Fruit fly (Drosophila melanogaster): ENCODE measurements around the gene SWIP.

The SWIP gene

dm6 chrX:16279340-16279941 lies 34.1 kb upstream of the SWIP start (continued):
- TF ChIP-seq CG3407 (GFP tag; optimal IDR thresholded peaks at IDR 0.05) (peak; percentile 61), sens-2 (GFP tag; IDR thresholded peaks at IDR 0.05) (peak; percentile 63; the same call in 1 of the 2 replicates), CG10274 (GFP tag; optimal IDR thresholded peaks at IDR 0.05) (peak; percentile 64), CG7556 (GFP tag; optimal IDR thresholded peaks at IDR 0.05) (peak; percentile 17), dm (GFP tag; optimal IDR thresholded peaks at IDR 0.05) (peak; percentile 43), Myb (GFP tag; optimal IDR thresholded peaks at IDR 0.05) (peak; percentile 56), Xrp1 (GFP tag; IDR thresholded peaks at IDR 0.05) (peak; percentile 89), Hr39 (optimal IDR thresholded peaks at IDR 0.05) (no peak), Doc3 (GFP tag; IDR thresholded peaks at IDR 0.05; ENCODE audit: partially characterized antibody) (no peak), BtbVII (GFP tag; optimal IDR thresholded peaks at IDR 0.05) (peak; percentile 48), CG12744 (GFP tag; optimal IDR thresholded peaks at IDR 0.05) (peak; percentile 18), HHEX (GFP tag; optimal IDR thresholded peaks at IDR 0.05) (peak; percentile 79), Dek (tag; optimal IDR thresholded peaks at IDR 0.05) (peak; percentile 58), B-H1 (GFP tag; IDR thresholded peaks at IDR 0.05) (peak; percentile 88), HmgD (GFP tag; optimal IDR thresholded peaks at IDR 0.05) (peak; percentile 41), CG7987 (GFP tag; optimal IDR thresholded peaks at IDR 0.05) (peak; percentile 27), CG15514 (GFP tag; optimal IDR thresholded peaks at IDR 0.05) (peak; percentile 50), CG34376 (GFP tag; optimal IDR thresholded peaks at IDR 0.05) (peak; percentile 41), CG3847 (GFP tag; IDR thresholded peaks at IDR 0.05) (peak; percentile 80), CG15601 (tag; optimal IDR thresholded peaks at IDR 0.05) (peak; percentile 53), Mes4 (GFP tag; optimal IDR thresholded peaks at IDR 0.05) (peak; percentile 42), sna (GFP tag; IDR thresholded peaks at IDR 0.05; ENCODE audit: partially characterized antibody) (no peak), ci (GFP tag; IDR thresholded peaks at IDR 0.05) (peak; percentile 93), CG7928 (GFP tag; optimal IDR thresholded peaks at IDR 0.05) (no peak), Jarid2 (GFP tag; optimal IDR thresholded peaks at IDR 0.05) (peak; percentile 43), Fer2 (tag; optimal IDR thresholded peaks at IDR 0.05) (peak; percentile 29), CG6254 (GFP tag; optimal IDR thresholded peaks at IDR 0.05) (peak; percentile 43), bowl (GFP tag; IDR thresholded peaks at IDR 0.05) (0 out of 2 replicates have a peak, but pooled peaks have one; percentile 51), CG12391 (tag; optimal IDR thresholded peaks at IDR 0.05) (peak; percentile 46), Bdp1 (GFP tag; optimal IDR thresholded peaks at IDR 0.05) (peak; percentile 31), so (GFP tag; IDR thresholded peaks at IDR 0.05) (peak; percentile 75), CG14441 (GFP tag; IDR thresholded peaks at IDR 0.05) (peak; percentile 93), dan (GFP tag; IDR thresholded peaks at IDR 0.05) (no peak; the same call in 1 of the 2 replicates), ac (GFP tag; optimal IDR thresholded peaks at IDR 0.05) (no peak), Asciz (GFP tag; optimal IDR thresholded peaks at IDR 0.05) (peak; percentile 57), tap (tag; optimal IDR thresholded peaks at IDR 0.05) (peak; percentile 60), zfh1 (GFP tag; IDR thresholded peaks at IDR 0.05) (peak; percentile 93), her (GFP tag; optimal IDR thresholded peaks at IDR 0.05) (peak; percentile 45), da (GFP tag; optimal IDR thresholded peaks at IDR 0.05) (peak; percentile 39), CG7745 (tag; optimal IDR thresholded peaks at IDR 0.05) (no peak), grau (tag; optimal IDR thresholded peaks at IDR 0.05) (peak; percentile 73), NK7.1 (GFP tag; optimal IDR thresholded peaks at IDR 0.05) (peak; percentile 68), CG31388 (GFP tag; optimal IDR thresholded peaks at IDR 0.05) (peak; percentile 17), dysf (GFP tag; IDR thresholded peaks at IDR 0.05) (peak; percentile 93), CG2129 (GFP tag; IDR thresholded peaks at IDR 0.05; ENCODE audit: partially characterized antibody) (no peak), Awh (GFP tag; IDR thresholded peaks at IDR 0.05) (peak; percentile 88), ara (GFP tag; IDR thresholded peaks at IDR 0.05) (peak; percentile 90), psq (GFP tag; optimal IDR thresholded peaks at IDR 0.05) (no peak), tna (GFP tag; IDR thresholded peaks at IDR 0.05; ENCODE audit: partially characterized antibody) (no peak), en (GFP tag; optimal IDR thresholded peaks at IDR 0.05) (peak; percentile 67)
